Worm (Caenorhabditis elegans): Measurements from ENCODE around the gene K01G5.8.

K01G5.8 gene

DNA sequence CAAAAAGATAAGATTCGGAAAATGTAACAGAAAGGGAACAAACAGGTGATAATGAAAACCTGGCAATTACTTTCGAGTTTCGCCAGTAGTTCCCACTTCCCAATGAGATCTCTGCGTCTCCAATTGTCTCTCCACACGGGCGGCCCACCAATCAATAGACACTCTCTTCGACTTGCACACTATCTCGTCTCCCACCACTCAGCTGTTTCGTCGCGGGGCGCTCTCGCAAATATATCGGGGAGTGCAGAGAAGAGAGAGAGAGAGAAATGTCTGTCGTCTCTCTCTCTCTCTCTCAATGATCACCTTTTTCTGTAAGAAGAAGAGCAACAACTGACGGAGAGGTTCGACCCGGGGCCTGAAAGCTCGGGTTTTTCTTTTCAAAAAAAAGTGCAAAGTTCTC is 20.4 kb downstream of the K01G5.8 start:
- TF ChIP-seq F13C5.2 (tag; optimal IDR thresholded peaks at IDR 0.05) (peak; percentile 40), tbx-37 (GFP tag; conservative IDR thresholded peaks at IDR 0.05) (no peak), hmg-4 (GFP tag; optimal IDR thresholded peaks at IDR 0.05) (peak; percentile 6), ceh-36 (tag; optimal IDR thresholded peaks at IDR 0.05) (no peak), flt-1 (GFP tag; IDR thresholded peaks at IDR 0.05) (0 out of 2 replicates have a peak, but pooled peaks have one; percentile 20)

DNA sequence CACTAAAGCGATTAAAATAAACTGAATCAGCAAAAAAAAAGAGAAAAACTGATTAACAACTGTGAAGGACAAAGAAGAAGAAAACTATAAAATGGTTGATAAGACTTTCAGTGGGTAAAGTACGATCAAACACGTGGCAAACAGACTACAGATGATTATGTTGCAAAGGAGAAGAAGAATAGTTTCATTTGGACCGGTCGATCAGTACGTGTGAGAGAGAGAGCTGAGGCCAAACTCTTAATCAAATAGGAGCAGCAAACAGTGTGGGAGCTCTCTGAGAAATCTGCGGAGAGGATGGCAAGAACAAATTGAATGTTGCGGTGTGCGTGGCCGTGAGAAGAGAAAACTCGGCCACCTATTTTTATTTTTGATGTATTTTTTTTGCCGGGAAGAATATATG is 21.5 kb downstream of the K01G5.8 start:
- TF ChIP-seq B0310.2 (tag; optimal IDR thresholded peaks at IDR 0.05) (no peak), pes-1 (GFP tag; IDR thresholded peaks at IDR 0.05) (no peak), aly-1 (tag; optimal IDR thresholded peaks at IDR 0.05) (no peak), flt-1 (GFP tag; IDR thresholded peaks at IDR 0.05) (no peak), hmbx-1 (tag; optimal IDR thresholded peaks at IDR 0.05) (no peak), ceh-36 (tag; optimal IDR thresholded peaks at IDR 0.05) (no peak), F13C5.2 (tag; optimal IDR thresholded peaks at IDR 0.05) (no peak), hnd-1 (tag; optimal IDR thresholded peaks at IDR 0.05) (no peak), ets-7 (tag; optimal IDR thresholded peaks at IDR 0.05) (no peak)

DNA sequence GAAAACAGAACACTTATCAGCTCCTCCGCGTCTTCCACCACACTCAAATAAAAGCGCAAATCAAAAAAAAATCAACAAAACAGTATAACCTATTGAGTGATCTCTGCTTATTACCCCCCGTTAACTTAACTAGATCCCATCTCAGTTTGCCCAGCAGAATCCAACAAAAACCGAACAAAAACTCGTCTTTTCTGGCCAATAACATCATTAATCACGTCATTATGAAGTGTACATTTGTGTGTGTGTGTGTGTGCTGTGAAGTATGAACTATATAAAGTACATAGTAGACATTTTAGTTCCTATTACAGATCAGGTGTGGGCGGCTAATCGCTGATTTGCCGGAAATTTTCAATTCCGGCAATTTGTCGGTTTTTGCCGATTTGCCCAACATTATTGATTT is 22.5 kb downstream of the K01G5.8 start:
- TF ChIP-seq scrt-1 (GFP tag; IDR thresholded peaks at IDR 0.05) (no peak), hmg-4 (GFP tag; optimal IDR thresholded peaks at IDR 0.05) (no peak), hmbx-1 (tag; optimal IDR thresholded peaks at IDR 0.05) (no peak), tbx-37 (GFP tag; conservative IDR thresholded peaks at IDR 0.05) (no peak), flt-1 (GFP tag; IDR thresholded peaks at IDR 0.05) (no peak), pes-1 (GFP tag; IDR thresholded peaks at IDR 0.05) (no peak), ets-7 (tag; optimal IDR thresholded peaks at IDR 0.05) (no peak), tbx-11 (GFP tag; IDR thresholded peaks at IDR 0.05) (no peak), F13C5.2 (tag; optimal IDR thresholded peaks at IDR 0.05) (no peak), B0310.2 (tag; optimal IDR thresholded peaks at IDR 0.05) (no peak), sea-1 (GFP tag; conservative IDR thresholded peaks at IDR 0.05) (no peak), aly-1 (tag; optimal IDR thresholded peaks at IDR 0.05) (no peak), ceh-13 (GFP tag; optimal IDR thresholded peaks at IDR 0.05) (no peak), tra-4 (tag; optimal IDR thresholded peaks at IDR 0.05) (no peak), ceh-36 (tag; optimal IDR thresholded peaks at IDR 0.05) (no peak), hnd-1 (tag; optimal IDR thresholded peaks at IDR 0.05) (no peak), ama-1 (optimal IDR thresholded peaks at IDR 0.05) (no peak)

DNA sequence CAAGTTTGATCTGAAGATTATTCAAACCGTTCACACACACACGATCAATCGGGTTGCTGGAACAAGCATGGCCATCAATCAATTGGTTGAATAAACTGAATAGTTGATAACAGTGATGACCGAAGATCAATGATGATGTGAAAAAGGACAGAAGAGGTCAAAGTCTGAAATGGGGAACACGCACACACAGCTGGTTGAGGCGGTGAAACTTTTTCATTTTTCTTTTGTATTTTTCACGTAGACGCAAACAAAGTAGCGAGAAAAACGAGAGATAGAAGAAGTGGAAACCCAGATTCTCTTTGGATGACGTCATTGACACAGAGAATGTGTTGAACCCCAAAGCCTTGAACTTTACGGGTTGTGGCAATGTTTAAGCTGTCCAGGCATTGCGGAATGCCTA is 23.1 kb downstream of the K01G5.8 start:
- no peak for TF ChIP-seq ceh-13 (GFP tag; optimal IDR thresholded peaks at IDR 0.05)
- no peak for TF ChIP-seq F13C5.2 (tag; optimal IDR thresholded peaks at IDR 0.05)
- no peak for TF ChIP-seq sea-1 (GFP tag; conservative IDR thresholded peaks at IDR 0.05)
- TF ChIP-seq tbx-11 (GFP tag; IDR thresholded peaks at IDR 0.05), result no peak
- no peak for TF ChIP-seq ama-1 (optimal IDR thresholded peaks at IDR 0.05)
- no peak for TF ChIP-seq pes-1 (GFP tag; IDR thresholded peaks at IDR 0.05)
- TF ChIP-seq hmg-4 (GFP tag; optimal IDR thresholded peaks at IDR 0.05), result no peak

DNA sequence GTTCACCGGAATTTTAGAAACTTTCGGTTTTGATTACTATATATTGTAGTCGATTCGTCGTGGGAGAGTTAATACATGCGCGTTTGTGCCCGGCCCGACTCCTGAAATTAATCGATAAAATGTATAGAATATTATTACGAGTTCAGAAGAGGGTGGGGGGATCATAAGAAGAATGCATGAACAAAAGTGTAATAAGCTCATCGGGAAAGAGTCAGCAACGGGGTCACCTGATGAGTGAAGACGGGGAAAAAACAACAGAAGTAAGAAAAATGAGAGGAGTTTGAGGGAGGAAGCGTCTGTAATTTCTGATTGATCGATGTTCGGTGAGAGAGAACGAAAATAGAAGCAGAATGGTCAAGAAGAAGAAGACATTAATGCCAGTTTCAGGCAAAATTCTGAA is 24.5 kb downstream of the K01G5.8 start, which contains the start of gene W09D10.4:
Gene W09D10.4 (minus strand): TSS at position 101 of the 400 bp plus-strand sequence.
- TF ChIP-seq ets-7 (tag; optimal IDR thresholded peaks at IDR 0.05) (no peak), tbx-11 (GFP tag; IDR thresholded peaks at IDR 0.05) (no peak), ceh-36 (tag; optimal IDR thresholded peaks at IDR 0.05) (no peak), tbx-37 (GFP tag; conservative IDR thresholded peaks at IDR 0.05) (no peak), F13C5.2 (tag; optimal IDR thresholded peaks at IDR 0.05) (no peak), aly-1 (tag; optimal IDR thresholded peaks at IDR 0.05) (no peak), flt-1 (GFP tag; IDR thresholded peaks at IDR 0.05) (no peak), scrt-1 (GFP tag; IDR thresholded peaks at IDR 0.05) (no peak), ceh-13 (GFP tag; optimal IDR thresholded peaks at IDR 0.05) (no peak), B0310.2 (tag; optimal IDR thresholded peaks at IDR 0.05) (no peak), hmbx-1 (tag; optimal IDR thresholded peaks at IDR 0.05) (no peak), hnd-1 (tag; optimal IDR thresholded peaks at IDR 0.05) (no peak), sea-1 (GFP tag; conservative IDR thresholded peaks at IDR 0.05) (no peak), pes-1 (GFP tag; IDR thresholded peaks at IDR 0.05) (no peak), ama-1 (optimal IDR thresholded peaks at IDR 0.05) (no peak), hmg-4 (GFP tag; optimal IDR thresholded peaks at IDR 0.05) (no peak), tra-4 (tag; optimal IDR thresholded peaks at IDR 0.05) (no peak)

ce11 chrIII:10714541-10714940 is 26.0 kb downstream of the K01G5.8 start:
- TF ChIP-seq hnd-1 (tag; optimal IDR thresholded peaks at IDR 0.05), result no peak
- no peak for TF ChIP-seq ceh-36 (tag; optimal IDR thresholded peaks at IDR 0.05)

- TF ChIP-seq ama-1 (optimal IDR thresholded peaks at IDR 0.05) (peak; percentile 85), hmg-4 (GFP tag; optimal IDR thresholded peaks at IDR 0.05) (no peak)
Observed at ce11 chrIII:10711192-10711673, 29.3 kb downstream of the K01G5.8 start, which contains the start of gene W09D10.5. W09D10.5 (minus strand) TSS chrIII:10711536.

DNA sequence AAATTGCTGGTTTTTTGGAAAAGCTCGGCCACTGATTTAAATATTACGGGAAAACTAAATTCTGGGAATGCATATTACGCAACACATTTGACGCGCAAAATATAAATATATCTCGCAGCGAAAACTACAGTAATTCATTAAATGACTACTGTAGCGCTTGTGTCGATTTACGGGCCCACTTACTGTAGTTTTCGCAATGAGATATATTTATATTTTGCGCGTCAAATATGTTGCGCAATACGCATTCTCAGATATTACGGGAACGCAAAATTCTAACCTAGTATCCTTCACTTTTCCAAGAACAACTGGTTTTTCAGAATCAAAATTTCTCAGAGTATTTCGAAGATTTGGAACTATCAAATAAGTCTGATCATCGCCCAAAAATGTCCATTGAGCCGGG is 30.9 kb downstream of the K01G5.8 start:
- TF ChIP-seq scrt-1 (GFP tag; IDR thresholded peaks at IDR 0.05) (no peak), sea-1 (GFP tag; conservative IDR thresholded peaks at IDR 0.05) (no peak), aly-1 (tag; optimal IDR thresholded peaks at IDR 0.05) (no peak), tbx-11 (GFP tag; IDR thresholded peaks at IDR 0.05) (no peak)

- TF ChIP-seq hmg-4 (GFP tag; optimal IDR thresholded peaks at IDR 0.05) (no peak), B0310.2 (tag; optimal IDR thresholded peaks at IDR 0.05) (no peak), aly-1 (tag; optimal IDR thresholded peaks at IDR 0.05) (no peak), tra-4 (tag; optimal IDR thresholded peaks at IDR 0.05) (no peak), tbx-11 (GFP tag; IDR thresholded peaks at IDR 0.05) (no peak), ceh-36 (tag; optimal IDR thresholded peaks at IDR 0.05) (no peak), hnd-1 (tag; optimal IDR thresholded peaks at IDR 0.05) (no peak), ets-7 (tag; optimal IDR thresholded peaks at IDR 0.05) (no peak), scrt-1 (GFP tag; IDR thresholded peaks at IDR 0.05) (no peak), pes-1 (GFP tag; IDR thresholded peaks at IDR 0.05) (no peak)
Observed at ce11 chrIII:10708484-10708883, 32.1 kb downstream of the K01G5.8 start.

All from whole organism, early embryonic.